Worm (Caenorhabditis elegans) whole organism, L4/young adult: ENCODE measurements around the gene T12D8.9.

ENCODE experiments used
- W03F9.2 ChIP-seq: fragments of 150-350 bp; optimal IDR thresholded peaks from 2 replicates; lab custom pipeline; 2014; ENCODE audit warnings: missing biosample characterization, missing genetic modification characterization
- him-1 ChIP-seq: sonication (generic microtip); optimal IDR thresholded peaks from 2 replicates; lab custom pipeline; 2016; ENCODE audit warnings: missing genotype, missing genetic modification reagents, missing genetic modification characterization, missing compliant biosample characterization

DNA sequence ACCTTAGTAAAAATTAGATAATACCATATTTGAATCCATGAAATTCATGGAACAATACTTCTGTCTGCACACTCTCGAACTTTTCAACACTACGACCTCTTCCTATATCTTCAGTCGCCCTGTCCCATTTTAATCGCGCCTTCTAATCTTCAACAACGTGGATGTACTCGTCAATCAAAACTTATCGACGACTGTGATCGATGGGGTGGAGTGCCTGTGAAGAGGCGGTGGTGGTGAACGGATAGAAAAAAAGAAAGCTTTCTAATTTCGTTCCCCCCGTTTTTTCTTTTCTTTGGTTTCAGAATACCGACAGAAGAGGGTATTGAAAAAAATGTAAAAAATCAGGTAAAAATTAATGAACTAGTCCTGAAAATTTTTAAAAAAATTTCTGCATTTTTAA is 42.1 kb downstream of the T12D8.9 start:
- TF ChIP-seq him-1 (no peak), W03F9.2 (tag; lab: Kevin White, UChicago) (no peak)
